Worm (Caenorhabditis elegans) whole organism, L4 larva: ENCODE results near the gene F11D11.6.

ENCODE experiments used
- R02D3.7 ChIP-seq: fragments of 150-350 bp; sonication (generic microtip); optimal IDR thresholded peaks from 3 replicates; lab custom pipeline; 2014; ENCODE audit warnings: missing biosample characterization, missing genetic modification characterization
- Y5F2A.4 ChIP-seq: fragments of 200-800 bp; sonication (Bioruptor generic); optimal IDR thresholded peaks from 2 replicates; lab custom pipeline; 2018; ENCODE audit warnings: mild to moderate bottlenecking, missing genetic modification characterization, missing compliant biosample characterization
- attf-4 ChIP-seq: sonication (generic microtip); optimal IDR thresholded peaks from 3 replicates; lab custom pipeline; 2017; ENCODE audit warnings: missing biosample characterization, missing genetic modification characterization
- daf-19 ChIP-seq: fragments of 200-800 bp; sonication (Bioruptor generic); conservative IDR thresholded peaks from 2 replicates; pipeline ENCODE4 v1.3.6; 2022; ENCODE audit warnings: missing genetic modification characterization, missing compliant biosample characterization
- daf-8 ChIP-seq: fragments of 200-800 bp; sonication (Bioruptor generic); IDR thresholded peaks from 2 replicates; pipeline ENCODE4 v1.3.6; 2022; ENCODE audit warnings: missing genetic modification characterization, missing compliant biosample characterization
- dve-1 ChIP-seq: sonication (generic microtip); optimal IDR thresholded peaks from 2 replicates; lab custom pipeline; 2017; ENCODE audit warnings: antibody characterized with exemption, mild to moderate bottlenecking, missing genetic modification characterization, missing compliant biosample characterization; ENCODE audit not compliant: insufficient read depth
- lsy-2 ChIP-seq, 2 experiments: fragments of 150-350 bp in 1 of 2; sonication (generic microtip) in 1 of 2; optimal IDR thresholded peaks; 2 replicates each; lab custom pipeline; 2014 to 2017; ENCODE audit warnings: missing biosample characterization in 2 of 2, missing genetic modification characterization in 2 of 2
- nhr-6 ChIP-seq: fragments of 150-350 bp; optimal IDR thresholded peaks from 2 replicates; lab custom pipeline; 2014; ENCODE audit warnings: missing biosample characterization, missing genetic modification characterization
- nhr-77 ChIP-seq: fragments of 150-350 bp; optimal IDR thresholded peaks from 2 replicates; lab custom pipeline; 2014; ENCODE audit warnings: missing biosample characterization, missing genetic modification characterization
- snpc-1.2 ChIP-seq: fragments of 200-800 bp; sonication (Bioruptor generic); IDR thresholded peaks from 2 replicates; pipeline ENCODE4 v1.3.6; 2022; ENCODE audit warnings: missing genetic modification reagents, missing genetic modification characterization, missing compliant biosample characterization
- unc-130 ChIP-seq: sonication (generic microtip); optimal IDR thresholded peaks from 2 replicates; lab custom pipeline; 2016; ENCODE audit warnings: missing genetic modification reagents, missing genetic modification characterization, missing compliant biosample characterization

ce11 chrV:18761078-18761477, 8.1 kb upstream of the F11D11.6 start, which contains the start of gene F11D11.4:
- TF ChIP-seq daf-8: no peak
- no peak for TF ChIP-seq nhr-77 (tag; lab: Kevin White, UChicago)
- TF ChIP-seq daf-19 (GFP tag; lab: Robert Waterston, UW): no peak
- no peak for TF ChIP-seq unc-130
- TF ChIP-seq Y5F2A.4 (GFP tag; lab: Kevin White, UChicago): no peak
- TF ChIP-seq lsy-2 (tag; optimal IDR thresholded peaks at IDR 0.05; lab: Kevin White, UChicago): no peak
- TF ChIP-seq snpc-1.2 (GFP tag; lab: Robert Waterston, UW): no peak
- no peak for TF ChIP-seq nhr-6 (tag; lab: Kevin White, UChicago)
- TF ChIP-seq attf-4: no peak
- no peak for TF ChIP-seq dve-1 (tag; lab: Kevin White, UChicago)
- no peak for TF ChIP-seq R02D3.7 (tag; lab: Kevin White, UChicago)
